Fruit fly (Drosophila melanogaster) whole organism, embryonic: ENCODE data around the gene CG34269.

ENCODE experiments used
- CG10147 ChIP-seq: fragments of 200-800 bp; sonication (Bioruptor generic); optimal IDR thresholded peaks from 2 replicates; lab custom pipeline; 2019; ENCODE audit warnings: missing biosample characterization, mild to moderate bottlenecking, missing genetic modification characterization, moderate library complexity
- CG10209 ChIP-seq: fragments of 200-800 bp; sonication (Bioruptor generic); optimal IDR thresholded peaks from 3 replicates; lab custom pipeline; 2017; ENCODE audit warnings: missing biosample characterization, mild to moderate bottlenecking, missing genetic modification characterization, missing genetic modification reagents
- CG11560 ChIP-seq: fragments of 200-800 bp; sonication (Bioruptor generic); IDR thresholded peaks from 3 replicates; pipeline ENCODE4 v1.3.6; 2022; ENCODE audit warnings: missing biosample characterization, missing genetic modification characterization
- CG1233 ChIP-seq: fragments of 200-800 bp; sonication (Bioruptor generic); optimal IDR thresholded peaks from 4 replicates; lab custom pipeline; 2018; ENCODE audit warnings: missing biosample characterization, mild to moderate bottlenecking, missing genetic modification characterization
- CG12769 ChIP-seq: fragments of 200-800 bp; sonication (Bioruptor generic); optimal IDR thresholded peaks from 2 replicates; lab custom pipeline; 2019; ENCODE audit warnings: missing biosample characterization, mild to moderate bottlenecking, missing genetic modification characterization, moderate library complexity
- CG14710 ChIP-seq: fragments of 200-800 bp; sonication (Bioruptor generic); optimal IDR thresholded peaks from 3 replicates; lab custom pipeline; 2019; ENCODE audit warnings: missing biosample characterization, mild to moderate bottlenecking, missing genetic modification characterization, moderate library complexity
- CG15696 ChIP-seq: fragments of 200-800 bp; sonication (Bioruptor generic); optimal IDR thresholded peaks from 2 replicates; lab custom pipeline; 2019; ENCODE audit warnings: missing biosample characterization, mild to moderate bottlenecking, missing genetic modification characterization, moderate library complexity
- CG17186 ChIP-seq: fragments of 200-800 bp; sonication (Bioruptor generic); optimal IDR thresholded peaks from 3 replicates; lab custom pipeline; 2017; ENCODE audit warnings: missing biosample characterization, missing genetic modification reagents, missing genetic modification characterization
- CG17359 ChIP-seq: fragments of 200-800 bp; sonication (Bioruptor generic); optimal IDR thresholded peaks from 3 replicates; lab custom pipeline; 2018; ENCODE audit warnings: missing biosample characterization, mild to moderate bottlenecking, missing genetic modification characterization, moderate library complexity
- CG17361 ChIP-seq: fragments of 200-800 bp; sonication (Bioruptor generic); IDR thresholded peaks from 3 replicates; pipeline ENCODE4 v1.3.6; 2022; ENCODE audit warnings: missing biosample characterization, missing genetic modification characterization
- CG2875 ChIP-seq: fragments of 200-800 bp; sonication (Bioruptor generic); optimal IDR thresholded peaks from 2 replicates; lab custom pipeline; 2017; ENCODE audit warnings: missing biosample characterization, mild to moderate bottlenecking, missing genetic modification characterization, missing genetic modification reagents
- CG32772 ChIP-seq: fragments of 200-800 bp; sonication (Bioruptor generic); IDR thresholded peaks from 2 replicates; pipeline ENCODE4 v1.3.6; 2022; ENCODE audit warnings: missing biosample characterization, missing genetic modification characterization
- CG3847 ChIP-seq: fragments of 200-800 bp; sonication (Bioruptor generic); IDR thresholded peaks from 2 replicates; pipeline ENCODE4 v1.3.6; 2022; ENCODE audit warnings: missing biosample characterization, missing genetic modification characterization
- CG4404 ChIP-seq: fragments of 200-800 bp; sonication (Bioruptor generic); IDR thresholded peaks from 2 replicates; pipeline ENCODE4 v1.3.6; 2022; ENCODE audit warnings: missing biosample characterization, missing genetic modification characterization
- CG6854 ChIP-seq: fragments of 200-800 bp; sonication (Bioruptor generic); optimal IDR thresholded peaks from 3 replicates; lab custom pipeline; 2017; ENCODE audit warnings: missing biosample characterization, mild to moderate bottlenecking, missing genetic modification characterization
- CG7271 ChIP-seq: fragments of 200-800 bp; sonication (Bioruptor generic); optimal IDR thresholded peaks from 2 replicates; lab custom pipeline; 2018; ENCODE audit warnings: missing biosample characterization, mild to moderate bottlenecking, missing genetic modification characterization, moderate library complexity
- CG7839 ChIP-seq: fragments of 200-800 bp; sonication (Bioruptor generic); optimal IDR thresholded peaks from 3 replicates; lab custom pipeline; 2018; ENCODE audit warnings: missing biosample characterization, mild to moderate bottlenecking, missing genetic modification characterization, moderate library complexity
- CG7963 ChIP-seq: fragments of 200-800 bp; sonication (Bioruptor generic); IDR thresholded peaks from 3 replicates; pipeline ENCODE4 v1.3.6; 2022; ENCODE audit warnings: missing biosample characterization, missing genetic modification characterization; ENCODE audit not compliant: partially characterized antibody
- CG8944 ChIP-seq: fragments of 200-800 bp; sonication (Bioruptor generic); optimal IDR thresholded peaks from 3 replicates; lab custom pipeline; 2016; ENCODE audit warnings: missing biosample characterization, missing genetic modification characterization
- CG9437 ChIP-seq: fragments of 200-800 bp; sonication (Bioruptor generic); optimal IDR thresholded peaks from 2 replicates; lab custom pipeline; 2018; ENCODE audit warnings: missing biosample characterization, mild to moderate bottlenecking, missing genetic modification characterization
- CkIIα-i1 ChIP-seq: fragments of 200-800 bp; sonication (Bioruptor generic); IDR thresholded peaks from 2 replicates; pipeline ENCODE4 v1.3.6; 2022; ENCODE audit warnings: missing biosample characterization, missing genetic modification characterization
- CoRest ChIP-seq: fragments of 200-800 bp; sonication (Bioruptor generic); optimal IDR thresholded peaks from 3 replicates; lab custom pipeline; 2018; ENCODE audit warnings: missing biosample characterization, mild to moderate bottlenecking, missing genetic modification characterization, moderate library complexity
- Hr78 ChIP-seq, 2 experiments: fragments of 200-800 bp in 1 of 2; fragments of >200 bp in 1 of 2; sonication (Bioruptor generic) in 1 of 2; optimal IDR thresholded peaks; 2 replicates each; lab custom pipeline; 2017 to 2019; ENCODE audit warnings: missing biosample characterization in 2 of 2, missing genetic modification characterization in 2 of 2, mild to moderate bottlenecking in 1 of 2, moderate library complexity in 1 of 2
- NK7.1 ChIP-seq: fragments of 200-800 bp; sonication (Bioruptor generic); optimal IDR thresholded peaks from 3 replicates; lab custom pipeline; 2016; ENCODE audit warnings: missing biosample characterization, missing genetic modification characterization
- Side ChIP-seq: fragments of 200-800 bp; sonication (Bioruptor generic); optimal IDR thresholded peaks from 2 replicates; lab custom pipeline; 2016; ENCODE audit warnings: missing biosample characterization, missing genetic modification characterization
- Sry-δ ChIP-seq: fragments of 200-800 bp; sonication (Bioruptor generic); optimal IDR thresholded peaks from 2 replicates; lab custom pipeline; 2016; ENCODE audit warnings: missing biosample characterization, missing genetic modification characterization
- Taf1 ChIP-seq: fragments of 200-800 bp; sonication (Bioruptor generic); IDR thresholded peaks from 2 replicates; pipeline ENCODE4 v1.3.6; 2022; ENCODE audit warnings: missing biosample characterization, missing genetic modification characterization
- Trl ChIP-seq, 3 experiments: fragments of >200 bp in 2 of 3; fragments of 200-800 bp in 1 of 3; sonication (Bioruptor generic) in 1 of 3; optimal IDR thresholded peaks; 2 replicates in 1 of 3; 3 replicates in 2 of 3; lab custom pipeline; 2016 to 2017; ENCODE audit warnings: missing biosample characterization in 1 of 3, missing genetic modification characterization in 1 of 3
- amos ChIP-seq: fragments of 200-800 bp; sonication (Bioruptor generic); IDR thresholded peaks from 2 replicates; pipeline ENCODE4 v1.3.6; 2022; ENCODE audit warnings: missing biosample characterization, missing genetic modification characterization; ENCODE audit not compliant: partially characterized antibody
- ato ChIP-seq: fragments of 200-800 bp; sonication (Bioruptor generic); IDR thresholded peaks from 2 replicates; pipeline ENCODE4 v1.3.6; 2022; ENCODE audit warnings: missing biosample characterization, missing genetic modification characterization; ENCODE audit not compliant: partially characterized antibody
- ci ChIP-seq: fragments of 200-800 bp; sonication (Bioruptor generic); IDR thresholded peaks from 3 replicates; pipeline ENCODE4 v1.3.6; 2022; ENCODE audit warnings: missing biosample characterization, missing genetic modification characterization
- corto ChIP-seq: fragments of 200-800 bp; sonication (Bioruptor generic); optimal IDR thresholded peaks from 2 replicates; lab custom pipeline; 2016; ENCODE audit warnings: missing biosample characterization, mild to moderate bottlenecking, missing genetic modification characterization, moderate library complexity
- da ChIP-seq: fragments of 200-800 bp; sonication (Bioruptor generic); optimal IDR thresholded peaks from 2 replicates; lab custom pipeline; 2016; ENCODE audit warnings: missing biosample characterization, missing genetic modification characterization
- dm ChIP-seq: fragments of 200-800 bp; sonication (Bioruptor generic); optimal IDR thresholded peaks from 3 replicates; lab custom pipeline; 2016; ENCODE audit warnings: missing biosample characterization, missing genetic modification characterization
- en ChIP-seq: fragments of 200-800 bp; sonication (Bioruptor generic); optimal IDR thresholded peaks from 2 replicates; lab custom pipeline; 2016; ENCODE audit warnings: missing biosample characterization, missing genetic modification characterization
- gcm2 ChIP-seq: fragments of 200-800 bp; sonication (Bioruptor generic); optimal IDR thresholded peaks from 2 replicates; lab custom pipeline; 2016; ENCODE audit warnings: missing biosample characterization, missing genetic modification characterization
- gem ChIP-seq: fragments of 200-800 bp; sonication (Bioruptor generic); optimal IDR thresholded peaks from 2 replicates; lab custom pipeline; 2019; ENCODE audit warnings: missing biosample characterization, mild to moderate bottlenecking, missing genetic modification characterization, moderate library complexity
- grn ChIP-seq: fragments of 200-800 bp; sonication (Bioruptor generic); optimal IDR thresholded peaks from 3 replicates; lab custom pipeline; 2017; ENCODE audit warnings: missing biosample characterization, missing genetic modification characterization
- gro ChIP-seq: fragments of 200-800 bp; sonication (Bioruptor generic); optimal IDR thresholded peaks from 2 replicates; lab custom pipeline; 2016; ENCODE audit warnings: missing biosample characterization, missing genetic modification characterization
- gsb-n ChIP-seq: fragments of 200-800 bp; sonication (Bioruptor generic); optimal IDR thresholded peaks from 3 replicates; lab custom pipeline; 2018; ENCODE audit warnings: missing biosample characterization, mild to moderate bottlenecking, missing genetic modification characterization
- lab ChIP-seq: fragments of 200-800 bp; sonication (Bioruptor generic); optimal IDR thresholded peaks from 3 replicates; lab custom pipeline; 2017; ENCODE audit warnings: missing biosample characterization, missing genetic modification characterization, mild to moderate bottlenecking, moderate library complexity, missing genetic modification reagents
- mam ChIP-seq: fragments of 200-800 bp; sonication (Bioruptor generic); optimal IDR thresholded peaks from 3 replicates; lab custom pipeline; 2016; ENCODE audit warnings: missing biosample characterization, missing genetic modification characterization
- pnt ChIP-seq: fragments of 200-800 bp; sonication (Bioruptor generic); optimal IDR thresholded peaks from 3 replicates; lab custom pipeline; 2016; ENCODE audit warnings: missing biosample characterization, missing genetic modification characterization
- ranshi ChIP-seq: fragments of 200-800 bp; sonication (Bioruptor generic); IDR thresholded peaks from 2 replicates; pipeline ENCODE4 v1.3.6; 2022; ENCODE audit warnings: missing biosample characterization, missing genetic modification characterization
- sisA ChIP-seq: fragments of 200-800 bp; sonication (Bioruptor generic); IDR thresholded peaks from 2 replicates; pipeline ENCODE4 v1.3.6; 2022; ENCODE audit warnings: missing biosample characterization, missing genetic modification characterization
- tap ChIP-seq: fragments of 200-800 bp; optimal IDR thresholded peaks from 3 replicates; lab custom pipeline; 2019; ENCODE audit warnings: missing biosample characterization, mild to moderate bottlenecking, missing genetic modification characterization, moderate library complexity
- tgo ChIP-seq: fragments of 200-800 bp; sonication (Bioruptor generic); IDR thresholded peaks from 3 replicates; pipeline ENCODE4 v1.3.6; 2022; ENCODE audit warnings: missing biosample characterization, missing genetic modification characterization
- toy ChIP-seq: fragments of 200-800 bp; sonication (Bioruptor generic); IDR thresholded peaks from 2 replicates; pipeline ENCODE4 v1.3.6; 2022; ENCODE audit warnings: missing biosample characterization, missing genetic modification characterization
- vvl ChIP-seq: fragments of 200-800 bp; sonication (Bioruptor generic); IDR thresholded peaks from 2 replicates; pipeline ENCODE4 v1.3.6; 2022; ENCODE audit warnings: missing biosample characterization, missing genetic modification characterization
- wdn ChIP-seq: fragments of 200-800 bp; sonication (Bioruptor generic); IDR thresholded peaks from 2 replicates; pipeline ENCODE4 v1.3.6; 2022; ENCODE audit warnings: missing biosample characterization, missing genetic modification characterization

The CG34269 gene

dm6 chr3L:533807-534206 is 5.7 kb downstream of the CG34269 start (continued):
- TF ChIP-seq CG7839 (tag; lab: Kevin White, UChicago) = no peak
- TF ChIP-seq CG2875 (GFP tag; lab: Kevin White, UChicago) = no peak
- no peak for TF ChIP-seq CG7963 (GFP tag; lab: Robert Waterston, UW)
- TF ChIP-seq sisA (GFP tag; lab: Robert Waterston, UW) = 0 out of 2 replicates have a peak, but pooled peaks have one; percentile 14
- no peak for TF ChIP-seq Taf1 (GFP tag; lab: Robert Waterston, UW)
- peak; percentile 2 for TF ChIP-seq CG9437 (GFP tag; lab: Kevin White, UChicago)
- TF ChIP-seq toy (GFP tag; lab: Robert Waterston, UW) = no peak
- no peak for TF ChIP-seq ranshi (GFP tag; lab: Robert Waterston, UW)
- TF ChIP-seq ato (GFP tag; lab: Robert Waterston, UW) = no peak
- no peak for TF ChIP-seq CG10147 (GFP tag; lab: Kevin White, UChicago)
- TF ChIP-seq CoRest = no peak
- TF ChIP-seq CG11560 (tag; lab: Robert Waterston, UW) = no peak
- TF ChIP-seq CG17361 = 0 out of 3 replicates have a peak, but pooled peaks have one; percentile 28
- no peak for TF ChIP-seq CG15696 (tag; lab: Kevin White, UChicago)
- no peak for TF ChIP-seq Side
- TF ChIP-seq CG32772 (GFP tag; lab: Robert Waterston, UW) = no peak
- no peak for TF ChIP-seq gcm2 (GFP tag; lab: Kevin White, UChicago)
- no peak for TF ChIP-seq pnt (GFP tag; lab: Kevin White, UChicago)
- TF ChIP-seq CkIIα-i1 (GFP tag; lab: Robert Waterston, UW) = no peak
- no peak for TF ChIP-seq wdn
- TF ChIP-seq dm (GFP tag; lab: Kevin White, UChicago) = no peak
- peak; percentile 70 for TF ChIP-seq vvl (GFP tag; lab: Robert Waterston, UW)
- TF ChIP-seq en = no peak
- no peak for TF ChIP-seq CG10209 (GFP tag; lab: Kevin White, UChicago)
- TF ChIP-seq ci = peak; percentile 66; the same call in 2 of the 3 replicates
- TF ChIP-seq CG7271 (tag; lab: Kevin White, UChicago) = no peak
- no peak for TF ChIP-seq gro (GFP tag; lab: Kevin White, UChicago)
- no peak for TF ChIP-seq CG1233
- TF ChIP-seq CG8944 (GFP tag; lab: Kevin White, UChicago) = no peak
- TF ChIP-seq tgo = 0 out of 3 replicates have a peak, but pooled peaks have one; percentile 35
- TF ChIP-seq da (GFP tag; lab: Kevin White, UChicago) = no peak
- no peak for TF ChIP-seq mam (GFP tag; lab: Kevin White, UChicago)
- TF ChIP-seq gsb-n = no peak
- TF ChIP-seq amos (GFP tag; lab: Robert Waterston, UW) = peak; percentile 22; the same call in 1 of the 2 replicates
- peak; percentile 12 for TF ChIP-seq CG14710
- no peak for TF ChIP-seq NK7.1 (GFP tag; lab: Kevin White, UChicago)
- no peak for TF ChIP-seq CG6854
- TF ChIP-seq lab (GFP tag; lab: Kevin White, UChicago) = no peak
- TF ChIP-seq Sry-δ = no peak
- peak; percentile 3 for TF ChIP-seq tap (tag; lab: Kevin White, UChicago)
- peak; percentile 5 for TF ChIP-seq CG17359 (tag; lab: Kevin White, UChicago)
- TF ChIP-seq CG3847 (GFP tag; lab: Robert Waterston, UW) = no peak
- peak; percentile 10 for TF ChIP-seq CG12769 (tag; lab: Kevin White, UChicago)
- TF ChIP-seq CG17186 = no peak
- TF ChIP-seq corto (GFP tag; lab: Kevin White, UChicago) = no peak
- peak; percentile 41; the same call in 1 of the 2 replicates for TF ChIP-seq CG4404 (GFP tag; lab: Robert Waterston, UW)
- no peak for TF ChIP-seq Trl (optimal IDR thresholded peaks at IDR 0.05; lab: Kevin White, UChicago)
- no peak for TF ChIP-seq Trl (GFP tag; optimal IDR thresholded peaks at IDR 0.05; lab: Kevin White, UChicago)
- TF ChIP-seq Hr78 (GFP tag; optimal IDR thresholded peaks at IDR 0.05; lab: Kevin White, UChicago) = no peak
- TF ChIP-seq grn (GFP tag; lab: Kevin White, UChicago) = no peak
- peak; percentile 35 for TF ChIP-seq gem (tag; lab: Kevin White, UChicago)
